Worm (Caenorhabditis elegans): ENCODE results near the gene H28G03.2.

The H28G03.2 gene

DNA sequence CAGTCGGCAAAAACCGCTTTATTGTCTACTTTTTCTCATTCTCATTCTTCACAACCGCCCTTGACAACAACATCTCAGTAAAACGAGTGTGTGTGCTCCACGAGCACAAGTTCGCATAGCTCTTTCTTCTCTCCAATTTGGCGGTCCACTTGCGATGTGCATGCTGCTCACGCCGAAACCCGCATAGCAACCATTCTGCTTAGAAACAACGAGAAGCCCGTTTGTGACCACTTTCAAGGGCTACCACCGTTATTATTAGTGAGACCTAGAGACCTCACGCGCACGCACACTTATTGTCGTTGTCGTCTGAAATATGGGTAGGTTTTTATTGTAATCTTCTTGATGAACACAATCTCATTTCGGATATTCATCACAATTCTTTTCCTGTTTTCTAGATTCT, 31.3 kb upstream of the H28G03.2 start, which contains the start of gene zchc-1A:
Gene zchc-1A, plus strand, starts transcription at position 114 of the 400 bp plus-strand sequence.
- TF ChIP-seq ref-2 (tag; optimal IDR thresholded peaks at IDR 0.05) = no peak
- no peak for TF ChIP-seq unc-42 (tag; optimal IDR thresholded peaks at IDR 0.05)

DNA sequence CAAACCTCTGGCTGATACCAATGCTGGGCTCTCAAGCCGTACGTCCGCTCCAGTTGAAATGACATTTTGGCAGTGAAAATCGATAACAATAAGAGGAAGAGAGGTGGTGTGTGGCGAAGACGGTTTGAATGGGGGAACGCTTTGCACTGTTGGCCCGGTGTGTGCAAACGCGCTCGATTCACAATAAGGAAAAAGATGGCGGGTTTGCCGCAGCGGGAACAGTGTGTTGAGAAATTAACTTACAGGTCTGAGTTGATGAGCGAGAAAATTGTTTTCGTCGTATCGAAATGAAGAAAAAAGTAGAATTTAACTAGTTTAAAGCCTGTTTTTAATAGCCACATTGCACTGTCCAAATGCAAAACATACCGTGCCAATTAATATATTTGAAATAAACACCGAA, 26.5 kb upstream of the H28G03.2 start, which contains the start of gene metl-9:
Gene metl-9, minus strand, starts transcription at position 101 of the 400 bp plus-strand sequence.
- TF ChIP-seq tbx-7 (tag; optimal IDR thresholded peaks at IDR 0.05) = no peak

DNA sequence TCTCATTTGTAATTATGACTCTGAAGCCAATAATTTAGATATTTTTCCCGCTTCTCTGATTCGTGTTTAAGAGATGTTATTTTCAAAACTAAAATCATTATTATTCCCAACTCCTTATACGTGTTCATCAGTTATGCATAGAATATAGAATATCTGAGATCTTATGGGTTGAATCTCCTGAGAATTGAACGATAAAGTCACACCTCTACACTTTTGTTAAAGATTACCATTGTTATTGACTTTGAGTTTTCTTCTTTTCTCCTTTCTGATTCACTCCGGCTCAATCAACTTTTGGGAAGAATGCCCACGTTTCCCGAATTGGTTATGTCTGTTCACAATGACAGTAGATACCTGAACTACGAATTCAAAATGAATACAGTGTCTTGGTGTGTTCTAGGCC, 25.7 kb upstream of the H28G03.2 start, which contains the start of gene sru-48:
Gene sru-48, plus strand, starts transcription at position 301 of the 400 bp plus-strand sequence.
- TF ChIP-seq unc-3 (GFP tag; conservative IDR thresholded peaks at IDR 0.05) = no peak
- no peak for TF ChIP-seq unc-3 (tag; optimal IDR thresholded peaks at IDR 0.05)
- TF ChIP-seq fax-1 (tag; optimal IDR thresholded peaks at IDR 0.05) = no peak

DNA sequence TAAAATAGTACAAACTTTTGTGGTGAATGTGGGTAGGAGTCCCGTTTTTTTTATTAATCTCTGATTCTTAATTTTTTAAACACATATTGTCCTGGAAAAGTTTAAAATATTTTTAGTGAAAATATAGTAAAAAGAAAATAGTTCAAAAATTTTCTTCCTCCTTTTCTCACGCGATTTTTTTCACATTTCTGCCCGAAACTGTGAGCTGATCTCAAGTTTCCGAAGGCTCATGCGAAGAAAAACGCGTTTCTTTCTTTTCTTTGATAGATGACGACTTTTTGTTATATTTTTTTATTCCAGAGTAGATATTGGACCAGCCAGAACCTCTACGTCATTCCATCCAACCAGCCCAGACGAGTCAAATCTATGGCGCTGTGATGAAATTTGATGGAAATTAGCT, 21.6 kb upstream of the H28G03.2 start, which contains the start of gene T03G11.9:
Gene T03G11.9, plus strand, starts transcription at position 301 of the 400 bp plus-strand sequence.
- TF ChIP-seq fax-1 (tag; optimal IDR thresholded peaks at IDR 0.05) = no peak
- no peak for TF ChIP-seq ceh-9 (tag; optimal IDR thresholded peaks at IDR 0.05)
- TF ChIP-seq eyg-1 (tag; optimal IDR thresholded peaks at IDR 0.05) = no peak
- no peak for TF ChIP-seq odd-2 (tag; optimal IDR thresholded peaks at IDR 0.05)
- no peak for TF ChIP-seq ceh-18 (tag; optimal IDR thresholded peaks at IDR 0.05)
- no peak for TF ChIP-seq unc-55 (GFP tag; optimal IDR thresholded peaks at IDR 0.05)
- TF ChIP-seq pha-2 (tag; optimal IDR thresholded peaks at IDR 0.05) = no peak
- TF ChIP-seq ama-1 (optimal IDR thresholded peaks at IDR 0.05) = no peak
- no peak for TF ChIP-seq ceh-34 (tag; optimal IDR thresholded peaks at IDR 0.05)
- TF ChIP-seq madf-2 (tag; optimal IDR thresholded peaks at IDR 0.05) = no peak
- TF ChIP-seq Y22D7AL.16 (tag; optimal IDR thresholded peaks at IDR 0.05) = no peak
- TF ChIP-seq pat-9 (tag; optimal IDR thresholded peaks at IDR 0.05) = no peak
- TF ChIP-seq fkh-6 (tag; optimal IDR thresholded peaks at IDR 0.05) = no peak
- no peak for TF ChIP-seq npax-4 (tag; optimal IDR thresholded peaks at IDR 0.05)
- TF ChIP-seq elt-2 (tag; optimal IDR thresholded peaks at IDR 0.05) = no peak
- no peak for TF ChIP-seq ceh-24 (tag; optimal IDR thresholded peaks at IDR 0.05)
- TF ChIP-seq tbx-2 (tag; optimal IDR thresholded peaks at IDR 0.05) = no peak

- TF ChIP-seq hlh-15 (tag; optimal IDR thresholded peaks at IDR 0.05) (no peak), C38D4.7 (GFP tag; optimal IDR thresholded peaks at IDR 0.05) (no peak), ceh-18 (tag; optimal IDR thresholded peaks at IDR 0.05) (no peak), hlh-6 (tag; optimal IDR thresholded peaks at IDR 0.05) (no peak), unc-86 (tag; optimal IDR thresholded peaks at IDR 0.05) (no peak), pag-3 (tag; optimal IDR thresholded peaks at IDR 0.05; ENCODE audit: borderline replicate concordance) (no peak), pha-2 (tag; optimal IDR thresholded peaks at IDR 0.05) (no peak), ceh-45 (GFP tag; IDR thresholded peaks at IDR 0.05) (no peak), madf-2 (tag; optimal IDR thresholded peaks at IDR 0.05) (no peak), fax-1 (tag; optimal IDR thresholded peaks at IDR 0.05) (no peak), pax-1 (tag; optimal IDR thresholded peaks at IDR 0.05) (no peak), hlh-13 (GFP tag; optimal IDR thresholded peaks at IDR 0.05) (no peak), F13H6.1 (tag; optimal IDR thresholded peaks at IDR 0.05) (no peak), elt-4 (tag; optimal IDR thresholded peaks at IDR 0.05) (no peak), ceh-19 (GFP tag; optimal IDR thresholded peaks at IDR 0.05) (no peak), eyg-1 (tag; optimal IDR thresholded peaks at IDR 0.05) (no peak)
Measured at ce11 chrX:5188977-5189376, 16.6 kb upstream of the H28G03.2 start, which contains the start of gene zig-6. TSS of gene zig-6 (minus strand) at chrX:5189077.

- TF ChIP-seq ceh-31 (tag; optimal IDR thresholded peaks at IDR 0.05) (no peak), ztf-16 (tag; optimal IDR thresholded peaks at IDR 0.05) (no peak), fkh-10 (GFP tag; optimal IDR thresholded peaks at IDR 0.05) (no peak), che-1 (tag; optimal IDR thresholded peaks at IDR 0.05) (no peak), pha-4 (tag; optimal IDR thresholded peaks at IDR 0.05) (no peak), elt-4 (tag; optimal IDR thresholded peaks at IDR 0.05) (no peak), hlh-15 (tag; optimal IDR thresholded peaks at IDR 0.05) (no peak)
Measured at ce11 chrX:5190061-5190460, 15.5 kb upstream of the H28G03.2 start.

All from whole organism, late embryonic.